Worm (Caenorhabditis elegans) whole organism, late embryonic: ENCODE data around the gene sri-31.

Experiments
- ama-1 ChIP-seq: fragments of 150-350 bp; optimal IDR thresholded peaks from 2 replicates; lab custom pipeline; 2014
- ceh-18 ChIP-seq: sonication (generic microtip); optimal IDR thresholded peaks from 2 replicates; lab custom pipeline; 2016; ENCODE audit warnings: missing genetic modification characterization, missing compliant biosample characterization
- ceh-9 ChIP-seq: sonication (generic microtip); optimal IDR thresholded peaks from 2 replicates; lab custom pipeline; 2016; ENCODE audit warnings: mild to moderate bottlenecking, missing genetic modification characterization, inconsistent platforms, missing compliant biosample characterization
- dmd-4 ChIP-seq: sonication (generic microtip); optimal IDR thresholded peaks from 2 replicates; lab custom pipeline; 2016; ENCODE audit warnings: borderline replicate concordance, missing genetic modification characterization, missing compliant biosample characterization
- fkh-10 ChIP-seq: fragments of 150-350 bp; optimal IDR thresholded peaks from 2 replicates; lab custom pipeline; 2014; ENCODE audit warnings: missing biosample characterization, missing genetic modification reagents, missing genetic modification characterization
- nfya-1 ChIP-seq: sonication (generic microtip); optimal IDR thresholded peaks from 2 replicates; lab custom pipeline; 2017; ENCODE audit warnings: missing genetic modification characterization, mild to moderate bottlenecking, missing compliant biosample characterization, antibody characterized with exemption, moderate library complexity
- pha-4 ChIP-seq: fragments of 150-350 bp; optimal IDR thresholded peaks from 2 replicates; lab custom pipeline; 2018; ENCODE audit warnings: missing biosample characterization, missing genetic modification reagents, missing genetic modification characterization
- unc-55 ChIP-seq: sonication (generic microtip); optimal IDR thresholded peaks from 2 replicates; lab custom pipeline; 2017; ENCODE audit warnings: missing biosample characterization, missing genetic modification reagents, missing genetic modification characterization
- unc-86 ChIP-seq: sonication (generic microtip); optimal IDR thresholded peaks from 2 replicates; lab custom pipeline; 2016; ENCODE audit warnings: missing genetic modification characterization, missing compliant biosample characterization

ce11 chrII:3034914-3035313 is 15.9 kb upstream of the sri-31 start:
- TF ChIP-seq nfya-1 (tag; lab: Kevin White, UChicago) (no peak), fkh-10 (no peak), unc-86 (tag; lab: Kevin White, UChicago) (no peak), pha-4 (tag; lab: Kevin White, UChicago) (no peak), unc-55 (GFP tag; lab: Kevin White, UChicago) (no peak), ceh-18 (tag; lab: Kevin White, UChicago) (no peak), dmd-4 (tag; lab: Kevin White, UChicago) (no peak), ceh-9 (tag; lab: Kevin White, UChicago) (no peak), ama-1 (lab: Kevin White, UChicago) (no peak)
